Fruit fly (Drosophila melanogaster) whole organism, embryonic: ENCODE data around the gene CG43867.
A peak's percentile ranks its signal among the peaks of the same experiment; 100 is the strongest.

Experiments used
- ATbp ChIP-seq: fragments of 200-800 bp; sonication (Bioruptor generic); optimal IDR thresholded peaks from 2 replicates; lab custom pipeline; 2017; ENCODE audit warnings: missing biosample characterization, mild to moderate bottlenecking, missing genetic modification characterization, missing genetic modification reagents
- B-H2 ChIP-seq: fragments of 200-800 bp; sonication (Bioruptor generic); optimal IDR thresholded peaks from 2 replicates; lab custom pipeline; 2018; ENCODE audit warnings: missing biosample characterization, mild to moderate bottlenecking, missing genetic modification characterization
- BEAF-32 ChIP-seq: fragments of 200-800 bp; sonication (Bioruptor generic); optimal IDR thresholded peaks from 3 replicates; lab custom pipeline; 2017; ENCODE audit warnings: missing biosample characterization, missing genetic modification characterization, mild to moderate bottlenecking, moderate library complexity, missing genetic modification reagents
- CG12299 ChIP-seq: fragments of 200-800 bp; sonication (Bioruptor generic); optimal IDR thresholded peaks from 2 replicates; lab custom pipeline; 2018; ENCODE audit warnings: missing biosample characterization, mild to moderate bottlenecking, missing genetic modification characterization
- CG13894 ChIP-seq: fragments of 200-800 bp; sonication (Bioruptor generic); optimal IDR thresholded peaks from 3 replicates; lab custom pipeline; 2018; ENCODE audit warnings: missing biosample characterization, mild to moderate bottlenecking, missing genetic modification characterization, moderate library complexity
- CG15011 ChIP-seq: fragments of 200-800 bp; sonication (Bioruptor generic); optimal IDR thresholded peaks from 3 replicates; lab custom pipeline; 2018; ENCODE audit warnings: missing biosample characterization, mild to moderate bottlenecking, missing genetic modification characterization
- CG1529 ChIP-seq: fragments of 200-800 bp; sonication (Bioruptor generic); optimal IDR thresholded peaks from 3 replicates; lab custom pipeline; 2018; ENCODE audit warnings: missing biosample characterization, missing genetic modification characterization
- CG15601 ChIP-seq: fragments of 200-800 bp; sonication (Bioruptor generic); optimal IDR thresholded peaks from 3 replicates; lab custom pipeline; 2019; ENCODE audit warnings: missing biosample characterization, mild to moderate bottlenecking, missing genetic modification characterization, moderate library complexity
- CG33213 ChIP-seq: fragments of 200-800 bp; sonication (Bioruptor generic); optimal IDR thresholded peaks from 3 replicates; lab custom pipeline; 2016; ENCODE audit warnings: missing biosample characterization, missing genetic modification characterization
- CG5180 ChIP-seq: fragments of 200-800 bp; sonication (Bioruptor generic); optimal IDR thresholded peaks from 3 replicates; lab custom pipeline; 2017; ENCODE audit warnings: missing biosample characterization, missing genetic modification characterization, mild to moderate bottlenecking, moderate library complexity, missing genetic modification reagents
- CG7556 ChIP-seq: fragments of 200-800 bp; sonication (Bioruptor generic); optimal IDR thresholded peaks from 2 replicates; lab custom pipeline; 2017; ENCODE audit warnings: missing biosample characterization, mild to moderate bottlenecking, missing genetic modification characterization
- CG7786 ChIP-seq: fragments of 200-800 bp; sonication (Bioruptor generic); optimal IDR thresholded peaks from 2 replicates; lab custom pipeline; 2016; ENCODE audit warnings: missing biosample characterization, missing genetic modification characterization
- Dip3 ChIP-seq: fragments of 200-800 bp; sonication (Bioruptor generic); optimal IDR thresholded peaks from 3 replicates; lab custom pipeline; 2016; ENCODE audit warnings: missing biosample characterization, missing genetic modification characterization
- E2f2 ChIP-seq: fragments of 200-800 bp; sonication (Bioruptor generic); IDR thresholded peaks from 2 replicates; pipeline ENCODE4 v1.3.6; 2022; ENCODE audit warnings: missing biosample characterization, missing genetic modification characterization
- Ets65A ChIP-seq: fragments of 200-800 bp; sonication (Bioruptor generic); peaks from one replicate; lab custom pipeline; 2016; ENCODE audit warnings: missing biosample characterization, missing genetic modification characterization
- HLH4C ChIP-seq: fragments of 200-800 bp; sonication (Bioruptor generic); IDR thresholded peaks from 3 replicates; pipeline ENCODE4 v1.3.6; 2022; ENCODE audit warnings: missing biosample characterization, missing genetic modification characterization; ENCODE audit not compliant: partially characterized antibody
- HLHmδ ChIP-seq: fragments of 200-800 bp; sonication (Bioruptor generic); optimal IDR thresholded peaks from 2 replicates; lab custom pipeline; 2018; ENCODE audit warnings: missing biosample characterization, mild to moderate bottlenecking, missing genetic modification characterization, moderate library complexity
- Hey ChIP-seq: fragments of 200-800 bp; sonication (Bioruptor generic); optimal IDR thresholded peaks from 3 replicates; lab custom pipeline; 2018; ENCODE audit warnings: missing biosample characterization, mild to moderate bottlenecking, missing genetic modification characterization
- HmgZ ChIP-seq: fragments of 200-800 bp; sonication (Bioruptor generic); optimal IDR thresholded peaks from 2 replicates; lab custom pipeline; 2018; ENCODE audit warnings: missing biosample characterization, mild to moderate bottlenecking, missing genetic modification characterization
- NFAT ChIP-seq: fragments of 200-800 bp; sonication (Bioruptor generic); IDR thresholded peaks from 2 replicates; pipeline ENCODE4 v1.3.6; 2022; ENCODE audit warnings: missing biosample characterization, missing genetic modification characterization
- Oaz ChIP-seq: fragments of 200-800 bp; sonication (Bioruptor generic); IDR thresholded peaks from 2 replicates; pipeline ENCODE4 v1.3.6; 2022; ENCODE audit warnings: missing biosample characterization, missing genetic modification characterization
- Pdp1 ChIP-seq, 2 experiments: fragments of 200-800 bp; sonication (Bioruptor generic); optimal IDR thresholded peaks; 3 replicates each; lab custom pipeline; 2016; ENCODE audit warnings: missing biosample characterization in 2 of 2, missing genetic modification characterization in 2 of 2, mild to moderate bottlenecking in 1 of 2, moderate library complexity in 1 of 2
- Tbp ChIP-seq: fragments of >200 bp; optimal IDR thresholded peaks from 2 replicates; lab custom pipeline; 2018; ENCODE audit warnings: missing biosample characterization, missing genetic modification characterization
- Trl ChIP-seq, 3 experiments: fragments of >200 bp in 2 of 3; fragments of 200-800 bp in 1 of 3; sonication (Bioruptor generic) in 1 of 3; optimal IDR thresholded peaks; 2 replicates in 1 of 3; 3 replicates in 2 of 3; lab custom pipeline; 2016 to 2017; ENCODE audit warnings: missing biosample characterization in 1 of 3, missing genetic modification characterization in 1 of 3
- crol ChIP-seq: fragments of 200-800 bp; sonication (Bioruptor generic); IDR thresholded peaks from 2 replicates; pipeline ENCODE4 v1.3.6; 2022; ENCODE audit warnings: missing biosample characterization, missing genetic modification characterization
- fd64A ChIP-seq: fragments of 200-800 bp; sonication (Bioruptor generic); optimal IDR thresholded peaks from 3 replicates; lab custom pipeline; 2018; ENCODE audit warnings: missing biosample characterization, mild to moderate bottlenecking, missing genetic modification characterization
- gcm2 ChIP-seq: fragments of 200-800 bp; sonication (Bioruptor generic); optimal IDR thresholded peaks from 2 replicates; lab custom pipeline; 2016; ENCODE audit warnings: missing biosample characterization, missing genetic modification characterization
- grn ChIP-seq: fragments of 200-800 bp; sonication (Bioruptor generic); optimal IDR thresholded peaks from 3 replicates; lab custom pipeline; 2017; ENCODE audit warnings: missing biosample characterization, missing genetic modification characterization
- h ChIP-seq: fragments of >200 bp; optimal IDR thresholded peaks from 2 replicates; lab custom pipeline; 2017
- insv ChIP-seq, 2 experiments: fragments of 200-800 bp; sonication (Bioruptor generic); optimal IDR thresholded peaks; 3 replicates each; lab custom pipeline; 2016 to 2018; ENCODE audit warnings: missing biosample characterization in 2 of 2, missing genetic modification characterization in 2 of 2
- mirr ChIP-seq: fragments of 200-800 bp; sonication (Bioruptor generic); optimal IDR thresholded peaks from 3 replicates; lab custom pipeline; 2018; ENCODE audit warnings: missing biosample characterization, mild to moderate bottlenecking, missing genetic modification characterization
- nau ChIP-seq: fragments of 200-800 bp; sonication (Bioruptor generic); optimal IDR thresholded peaks from 3 replicates; lab custom pipeline; 2017; ENCODE audit warnings: missing biosample characterization, mild to moderate bottlenecking, missing genetic modification characterization, missing genetic modification reagents
- pros ChIP-seq: fragments of 200-800 bp; sonication (Bioruptor generic); optimal IDR thresholded peaks from 3 replicates; lab custom pipeline; 2019; ENCODE audit warnings: missing biosample characterization, mild to moderate bottlenecking, missing genetic modification characterization, moderate library complexity
- sens ChIP-seq: fragments of 200-800 bp; sonication (Bioruptor generic); peaks from one replicate; lab custom pipeline; 2016; ENCODE audit warnings: missing biosample characterization, missing genetic modification characterization
- sisA ChIP-seq: fragments of 200-800 bp; sonication (Bioruptor generic); IDR thresholded peaks from 2 replicates; pipeline ENCODE4 v1.3.6; 2022; ENCODE audit warnings: missing biosample characterization, missing genetic modification characterization
- sna ChIP-seq: fragments of 200-800 bp; sonication (Bioruptor generic); IDR thresholded peaks from 2 replicates; pipeline ENCODE4 v1.3.6; 2022; ENCODE audit warnings: missing biosample characterization, missing genetic modification characterization; ENCODE audit not compliant: partially characterized antibody
- yki ChIP-seq: fragments of >200 bp; optimal IDR thresholded peaks from 3 replicates; lab custom pipeline; 2018
- z ChIP-seq: fragments of 200-800 bp; sonication (Bioruptor generic); IDR thresholded peaks from 3 replicates; pipeline ENCODE4 v1.3.6; 2022; ENCODE audit warnings: missing biosample characterization, missing genetic modification characterization
- zfh2 ChIP-seq: fragments of 200-800 bp; sonication (Bioruptor generic); optimal IDR thresholded peaks from 2 replicates; lab custom pipeline; 2016; ENCODE audit warnings: missing biosample characterization, missing genetic modification characterization

CG43867 gene

DNA sequence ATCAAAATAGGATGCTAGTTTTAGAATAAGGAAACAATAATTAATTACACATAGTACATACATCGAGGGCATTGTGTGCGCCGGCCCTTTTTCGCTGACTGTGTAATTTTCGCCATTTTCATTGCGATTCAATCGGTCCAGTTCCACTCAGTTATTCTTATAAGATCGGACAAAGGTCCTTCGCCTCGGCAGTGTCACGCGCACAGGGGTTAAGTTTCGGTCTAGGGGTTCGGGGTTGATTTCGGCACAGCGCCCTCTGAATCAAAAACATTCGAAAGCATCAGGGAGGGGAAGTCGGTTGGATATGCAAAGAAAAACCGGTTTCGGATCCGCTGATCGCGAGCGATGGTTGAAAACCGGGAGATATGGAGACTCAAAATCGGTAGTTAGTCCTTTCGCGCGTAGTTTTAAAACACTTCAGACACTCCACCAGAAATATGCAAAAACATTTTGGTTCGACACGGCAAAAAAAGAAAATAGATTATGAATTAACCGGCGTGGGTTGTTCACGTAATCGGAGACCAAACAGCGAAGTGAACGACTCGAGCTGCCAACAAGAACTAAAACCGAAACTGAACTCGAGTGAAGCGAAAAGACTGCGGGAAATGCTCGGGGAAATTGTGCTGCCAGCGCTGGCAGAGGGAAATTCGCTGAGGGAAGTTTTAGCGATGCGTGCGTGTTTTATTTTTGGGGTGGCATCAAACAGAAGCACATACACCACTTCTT lies 91.6 kb downstream of the CG43867 start (continued):
- TF ChIP-seq Trl (optimal IDR thresholded peaks at IDR 0.05; lab: Kevin White, UChicago), result no peak
- TF ChIP-seq Trl (GFP tag; optimal IDR thresholded peaks at IDR 0.05; lab: Kevin White, UChicago), result no peak
- peak in 1 of 2 experiments; percentile 11 for TF ChIP-seq Pdp1 (GFP tag; optimal IDR thresholded peaks at IDR 0.05; lab: Kevin White, UChicago)
- no peak for TF ChIP-seq NFAT (GFP tag; lab: Robert Waterston, UW)
- no peak for TF ChIP-seq HLH4C (GFP tag; lab: Robert Waterston, UW)
- TF ChIP-seq sna (GFP tag; lab: Robert Waterston, UW), result 0 out of 2 replicates have a peak, but pooled peaks have one; percentile 13
- TF ChIP-seq sisA, result no peak
- TF ChIP-seq insv (GFP tag; optimal IDR thresholded peaks at IDR 0.05; lab: Kevin White, UChicago), result peak in 1 of 2 experiments; percentile 80
- TF ChIP-seq CG5180 (GFP tag; lab: Kevin White, UChicago), result peak; percentile 32
- TF ChIP-seq CG12299 (tag; lab: Kevin White, UChicago), result no peak
- TF ChIP-seq CG15011, result no peak
- peak; percentile 28 for TF ChIP-seq BEAF-32 (GFP tag; lab: Kevin White, UChicago)
- TF ChIP-seq CG7786 (GFP tag; lab: Kevin White, UChicago), result no peak

DNA sequence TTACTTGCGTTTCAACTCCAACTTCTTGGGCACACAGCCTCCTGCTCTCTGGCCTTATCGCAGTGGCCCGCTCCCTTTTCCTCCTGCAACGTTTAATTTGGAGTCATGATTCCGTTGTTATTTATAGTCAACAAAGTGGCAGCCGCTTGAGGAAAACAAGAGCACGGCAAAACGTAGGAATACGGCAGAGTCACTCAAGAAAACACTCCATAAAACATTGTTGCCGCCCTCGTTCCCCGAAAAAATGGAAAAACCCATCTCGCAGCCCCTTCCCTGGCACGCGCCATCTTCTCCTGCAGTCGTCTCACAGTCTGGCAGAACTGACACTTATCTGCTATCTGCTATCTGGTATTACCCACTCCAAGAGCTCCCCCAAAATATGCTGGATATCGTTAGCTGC lies 102.8 kb downstream of the CG43867 start:
- peak; percentile 23 for TF ChIP-seq grn (GFP tag; lab: Kevin White, UChicago)
- no peak for TF ChIP-seq E2f2
- TF ChIP-seq ATbp (GFP tag; lab: Kevin White, UChicago), result peak; percentile 28
- no peak for TF ChIP-seq gcm2 (GFP tag; lab: Kevin White, UChicago)
- TF ChIP-seq mirr (GFP tag; lab: Kevin White, UChicago), result no peak
- no peak for TF ChIP-seq CG7556 (GFP tag; lab: Kevin White, UChicago)
- peak; percentile 57 for TF ChIP-seq pros (GFP tag; lab: Kevin White, UChicago)
- TF ChIP-seq Hey (tag; lab: Kevin White, UChicago), result peak; percentile 40
- TF ChIP-seq zfh2 (GFP tag; lab: Kevin White, UChicago), result no peak
- TF ChIP-seq CG33213 (GFP tag; lab: Kevin White, UChicago), result no peak
- no peak for TF ChIP-seq HmgZ (tag; lab: Kevin White, UChicago)
- no peak for TF ChIP-seq Tbp (GFP tag; lab: Kevin White, UChicago)
- TF ChIP-seq B-H2 (GFP tag; lab: Kevin White, UChicago), result no peak
- peak; percentile 1 for TF ChIP-seq sens
- peak; percentile 9 for TF ChIP-seq CG15601 (tag; lab: Kevin White, UChicago)
- TF ChIP-seq CG13894, result peak; percentile 67
- TF ChIP-seq yki, result no peak
- no peak for TF ChIP-seq crol (GFP tag; lab: Robert Waterston, UW)
- TF ChIP-seq Oaz, result no peak
- TF ChIP-seq nau (GFP tag; lab: Kevin White, UChicago), result no peak
- peak; percentile 78; the same call in 2 of the 3 replicates for TF ChIP-seq z
- no peak for TF ChIP-seq fd64A (GFP tag; lab: Kevin White, UChicago)
- TF ChIP-seq HLHmδ, result peak; percentile 35
- TF ChIP-seq Ets65A (GFP tag; lab: Kevin White, UChicago), result peak; percentile 74
- no peak for TF ChIP-seq CG1529 (GFP tag; lab: Kevin White, UChicago)
- TF ChIP-seq h (lab: Kevin White, UChicago), result no peak
- TF ChIP-seq Dip3 (GFP tag; lab: Kevin White, UChicago), result no peak
- TF ChIP-seq, all 482 proteins: peak for 10
